Worm (Caenorhabditis elegans): ENCODE results near the gene Y39A3B.8.

ce11 chrIII:1977424-1977823 is 10.4 kb upstream of the Y39A3B.8 start:
- no peak for TF ChIP-seq snpc-4 (tag; optimal IDR thresholded peaks at IDR 0.05)
- TF ChIP-seq ztf-11 (tag; optimal IDR thresholded peaks at IDR 0.05), result no peak
- no peak for TF ChIP-seq nhr-2 (tag; optimal IDR thresholded peaks at IDR 0.05)
- no peak for TF ChIP-seq ces-1 (GFP tag; optimal IDR thresholded peaks at IDR 0.05)
